Comparison of ENCODE assay signal across 1 fruit fly cellular context in genomic region chr3L:11119396-11119900, dm6.
A peak's percentile ranks its signal among the peaks of the same experiment; 100 is the strongest.
TF ChIP-seq lines count a peak whose summit lies in the region.

No protein-coding gene starts in this region.

TF ChIP-seq in whole organism, embryonic, 481 proteins besides CTCF, POLR2A, EP300 and RAD21 (continued from another document):
- TF ChIP-seq Deaf1 (tag; optimal IDR thresholded peaks at IDR 0.05; lab: Kevin White, UChicago), result no peak
- no peak for TF ChIP-seq Dref (GFP tag; IDR thresholded peaks at IDR 0.05; lab: Robert Waterston, UW)
- no peak for TF ChIP-seq CG13123 (GFP tag; optimal IDR thresholded peaks at IDR 0.05; lab: Kevin White, UChicago)
- no peak for TF ChIP-seq CG10321 (GFP tag; IDR thresholded peaks at IDR 0.05; lab: Robert Waterston, UW)
- TF ChIP-seq Ada2b (GFP tag; IDR thresholded peaks at IDR 0.05; lab: Robert Waterston, UW), result no peak
- TF ChIP-seq CG6854 (GFP tag; optimal IDR thresholded peaks at IDR 0.05; lab: Kevin White, UChicago), result no peak
- TF ChIP-seq HmgZ (tag; optimal IDR thresholded peaks at IDR 0.05; lab: Kevin White, UChicago), result no peak
- no peak for TF ChIP-seq ci (GFP tag; IDR thresholded peaks at IDR 0.05; lab: Robert Waterston, UW)
- TF ChIP-seq CG12104 (GFP tag; optimal IDR thresholded peaks at IDR 0.05; lab: Kevin White, UChicago), result no peak
- TF ChIP-seq CG32532 (GFP tag; IDR thresholded peaks at IDR 0.05; lab: Robert Waterston, UW), result peak; percentile 63
- peak; percentile 1 for TF ChIP-seq stwl (tag; optimal IDR thresholded peaks at IDR 0.05; lab: Kevin White, UChicago)
- no peak for TF ChIP-seq shn (GFP tag; optimal IDR thresholded peaks at IDR 0.05; lab: Kevin White, UChicago)
- no peak; the same call in 1 of the 2 replicates for TF ChIP-seq CG11696 (GFP tag; IDR thresholded peaks at IDR 0.05; lab: Robert Waterston, UW)
- no peak for TF ChIP-seq CG6813 (GFP tag; optimal IDR thresholded peaks at IDR 0.05; lab: Kevin White, UChicago)
- TF ChIP-seq CG34224 (GFP tag; IDR thresholded peaks at IDR 0.05; lab: Robert Waterston, UW; ENCODE audit: partially characterized antibody), result 0 out of 3 replicates have a peak, but pooled peaks have one; percentile 51
- no peak for TF ChIP-seq Mes4 (GFP tag; optimal IDR thresholded peaks at IDR 0.05; lab: Kevin White, UChicago)
- no peak for TF ChIP-seq Dad (GFP tag; optimal IDR thresholded peaks at IDR 0.05; lab: Kevin White, UChicago)
- no peak for TF ChIP-seq inv (GFP tag; IDR thresholded peaks at IDR 0.05; lab: Robert Waterston, UW; ENCODE audit: partially characterized antibody)
- peak; percentile 54 for TF ChIP-seq onecut (GFP tag; IDR thresholded peaks at IDR 0.05; lab: Robert Waterston, UW)
- no peak for TF ChIP-seq Lpt (GFP tag; optimal IDR thresholded peaks at IDR 0.05; lab: Kevin White, UChicago)
- no peak for TF ChIP-seq CG12219 (GFP tag; optimal IDR thresholded peaks at IDR 0.05; lab: Kevin White, UChicago)
- peak; percentile 49 for TF ChIP-seq bbx (GFP tag; IDR thresholded peaks at IDR 0.05; lab: Robert Waterston, UW; ENCODE audit: partially characterized antibody)
- TF ChIP-seq dmrt99B (tag; optimal IDR thresholded peaks at IDR 0.05; lab: Kevin White, UChicago), result no peak
- TF ChIP-seq bowl (GFP tag; IDR thresholded peaks at IDR 0.05; lab: Robert Waterston, UW), result no peak
- TF ChIP-seq Hr78 (GFP tag; optimal IDR thresholded peaks at IDR 0.05; lab: Kevin White, UChicago), result no peak
- TF ChIP-seq lmd (GFP tag; IDR thresholded peaks at IDR 0.05; lab: Robert Waterston, UW), result peak; percentile 45
- peak; percentile 57; the same call in 1 of the 3 replicates for TF ChIP-seq CG2199 (GFP tag; IDR thresholded peaks at IDR 0.05; lab: Robert Waterston, UW)
- TF ChIP-seq tgo (GFP tag; IDR thresholded peaks at IDR 0.05; lab: Robert Waterston, UW), result peak; percentile 23; the same call in 1 of the 3 replicates
- TF ChIP-seq Rfx (GFP tag; IDR thresholded peaks at IDR 0.05; lab: Robert Waterston, UW), result peak; percentile 63
- no peak for TF ChIP-seq dimm (GFP tag; IDR thresholded peaks at IDR 0.05; lab: Robert Waterston, UW)
- TF ChIP-seq CG4404 (GFP tag; IDR thresholded peaks at IDR 0.05; lab: Robert Waterston, UW), result 0 out of 2 replicates have a peak, but pooled peaks have one; percentile 10
- TF ChIP-seq cad (GFP tag; optimal IDR thresholded peaks at IDR 0.05; lab: Kevin White, UChicago), result peak; percentile 15
- peak; percentile 84 for TF ChIP-seq CG9215 (GFP tag; IDR thresholded peaks at IDR 0.05; lab: Robert Waterston, UW)
- TF ChIP-seq CG9817 (tag; optimal IDR thresholded peaks at IDR 0.05; lab: Kevin White, UChicago), result peak; percentile 27
- no peak for TF ChIP-seq exex (tag; optimal IDR thresholded peaks at IDR 0.05; lab: Kevin White, UChicago)
- TF ChIP-seq toy (GFP tag; IDR thresholded peaks at IDR 0.05; lab: Robert Waterston, UW), result no peak
- TF ChIP-seq cg (GFP tag; optimal IDR thresholded peaks at IDR 0.05; lab: Kevin White, UChicago), result no peak
- peak; percentile 40; the same call in 1 of the 2 replicates for TF ChIP-seq al (GFP tag; IDR thresholded peaks at IDR 0.05; lab: Robert Waterston, UW)
- no peak for TF ChIP-seq fd102C (GFP tag; optimal IDR thresholded peaks at IDR 0.05; lab: Kevin White, UChicago)
- peak; percentile 15 for TF ChIP-seq zf30C (GFP tag; optimal IDR thresholded peaks at IDR 0.05; lab: Kevin White, UChicago)
- TF ChIP-seq Dbx (GFP tag; IDR thresholded peaks at IDR 0.05; lab: Robert Waterston, UW), result peak; percentile 37; the same call in 1 of the 3 replicates
- peak; percentile 38; the same call in 1 of the 3 replicates for TF ChIP-seq dysf (GFP tag; IDR thresholded peaks at IDR 0.05; lab: Robert Waterston, UW)
- 0 out of 2 replicates have a peak, but pooled peaks have one; percentile 10 for TF ChIP-seq CG4730 (GFP tag; IDR thresholded peaks at IDR 0.05; lab: Robert Waterston, UW)
- TF ChIP-seq Mrtf (GFP tag; IDR thresholded peaks at IDR 0.05; lab: Robert Waterston, UW), result 0 out of 3 replicates have a peak, but pooled peaks have one; percentile 28
- TF ChIP-seq Sox100B (GFP tag; optimal IDR thresholded peaks at IDR 0.05; lab: Kevin White, UChicago), result no peak
- TF ChIP-seq Xbp1 (GFP tag; optimal IDR thresholded peaks at IDR 0.05; lab: Kevin White, UChicago), result peak; percentile 14
- peak in 1 of 2 experiments; percentile 5 for TF ChIP-seq Trl (optimal IDR thresholded peaks at IDR 0.05; lab: Kevin White, UChicago)
- peak; percentile 10 for TF ChIP-seq Trl (GFP tag; optimal IDR thresholded peaks at IDR 0.05; lab: Kevin White, UChicago)
- no peak for TF ChIP-seq sr (GFP tag; IDR thresholded peaks at IDR 0.05; lab: Robert Waterston, UW)
- peak; percentile 52; the same call in 1 of the 2 replicates for TF ChIP-seq NFAT (GFP tag; IDR thresholded peaks at IDR 0.05; lab: Robert Waterston, UW)
- TF ChIP-seq CG30431 (GFP tag; optimal IDR thresholded peaks at IDR 0.05; lab: Kevin White, UChicago), result no peak
- TF ChIP-seq ken (GFP tag; IDR thresholded peaks at IDR 0.05; lab: Robert Waterston, UW), result 0 out of 3 replicates have a peak, but pooled peaks have one; percentile 25
- TF ChIP-seq kni (GFP tag; optimal IDR thresholded peaks at IDR 0.05; lab: Kevin White, UChicago), result no peak
- TF ChIP-seq tna (GFP tag; IDR thresholded peaks at IDR 0.05; lab: Robert Waterston, UW; ENCODE audit: partially characterized antibody), result no peak; the same call in 1 of the 2 replicates
- TF ChIP-seq Ravus (GFP tag; IDR thresholded peaks at IDR 0.05; lab: Robert Waterston, UW), result no peak
- TF ChIP-seq Myb (GFP tag; optimal IDR thresholded peaks at IDR 0.05; lab: Kevin White, UChicago), result no peak
- no peak for TF ChIP-seq fd96Cb (tag; optimal IDR thresholded peaks at IDR 0.05; lab: Kevin White, UChicago)
- 0 out of 2 replicates have a peak, but pooled peaks have one; percentile 10 for TF ChIP-seq CG42726 (GFP tag; IDR thresholded peaks at IDR 0.05; lab: Robert Waterston, UW; ENCODE audit: partially characterized antibody)
- TF ChIP-seq Optix (GFP tag; IDR thresholded peaks at IDR 0.05; lab: Robert Waterston, UW), result 0 out of 3 replicates have a peak, but pooled peaks have one; percentile 29
- TF ChIP-seq CG31224 (GFP tag; IDR thresholded peaks at IDR 0.05; lab: Robert Waterston, UW), result no peak
- TF ChIP-seq nmo (GFP tag; optimal IDR thresholded peaks at IDR 0.05; lab: Kevin White, UChicago), result no peak
- TF ChIP-seq Six4 (GFP tag; optimal IDR thresholded peaks at IDR 0.05; lab: Kevin White, UChicago), result no peak
- 0 out of 3 replicates have a peak, but pooled peaks have one; percentile 70 for TF ChIP-seq CG11456 (GFP tag; IDR thresholded peaks at IDR 0.05; lab: Robert Waterston, UW)
- TF ChIP-seq nerfin-1 (tag; optimal IDR thresholded peaks at IDR 0.05; lab: Kevin White, UChicago), result no peak
- TF ChIP-seq CG10366 (GFP tag; IDR thresholded peaks at IDR 0.05; lab: Robert Waterston, UW), result peak; percentile 43; the same call in 1 of the 2 replicates
